Fruit fly (Drosophila melanogaster) whole organism, adult: ENCODE data around the gene eIF4G2.

Source experiments
- CG12768 ChIP-seq: fragments of 200-800 bp; sonication (Bioruptor generic); optimal IDR thresholded peaks from 2 replicates; lab custom pipeline; 2017; ENCODE audit warnings: missing biosample characterization, missing genetic modification characterization, mild to moderate bottlenecking, moderate library complexity, missing genetic modification reagents
- CG14711 ChIP-seq: fragments of 200-800 bp; sonication (Bioruptor generic); optimal IDR thresholded peaks from 2 replicates; lab custom pipeline; 2018; ENCODE audit warnings: missing biosample characterization, mild to moderate bottlenecking, missing genetic modification characterization, moderate library complexity
- CG1620 ChIP-seq: fragments of 200-800 bp; sonication (Bioruptor generic); optimal IDR thresholded peaks from 2 replicates; lab custom pipeline; 2016; ENCODE audit warnings: missing biosample characterization, missing genetic modification characterization
- CG33017 ChIP-seq: fragments of 200-800 bp; sonication (Bioruptor generic); optimal IDR thresholded peaks from 2 replicates; lab custom pipeline; 2018; ENCODE audit warnings: missing biosample characterization, mild to moderate bottlenecking, missing genetic modification characterization, moderate library complexity
- Crg-1 ChIP-seq: fragments of 200-800 bp; sonication (Bioruptor generic); optimal IDR thresholded peaks from 2 replicates; lab custom pipeline; 2016; ENCODE audit warnings: missing biosample characterization, missing genetic modification characterization
- cic ChIP-seq: fragments of 200-800 bp; sonication (Bioruptor generic); optimal IDR thresholded peaks from 2 replicates; lab custom pipeline; 2017; ENCODE audit warnings: missing biosample characterization, mild to moderate bottlenecking, missing genetic modification characterization, moderate library complexity
- cnc ChIP-seq, 2 experiments: fragments of >200 bp; optimal IDR thresholded peaks; 2 replicates each; lab custom pipeline; 2017
- ovo ChIP-seq: fragments of 200-800 bp; sonication (Bioruptor generic); optimal IDR thresholded peaks from 2 replicates; lab custom pipeline; 2016; ENCODE audit warnings: missing biosample characterization, missing genetic modification characterization
- pad ChIP-seq: fragments of 200-800 bp; sonication (Bioruptor generic); optimal IDR thresholded peaks from 3 replicates; lab custom pipeline; 2017; ENCODE audit warnings: missing biosample characterization, missing genetic modification characterization, mild to moderate bottlenecking, moderate library complexity, missing genetic modification reagents

dm6 chr3R:23831696-23832095, 12.7 kb upstream of the eIF4G2 start:
- TF ChIP-seq CG14711 (tag; lab: Kevin White, UChicago), result no peak
- no peak for TF ChIP-seq pad (GFP tag; lab: Kevin White, UChicago)
- no peak for TF ChIP-seq CG12768 (GFP tag; lab: Kevin White, UChicago)
- no peak for TF ChIP-seq cic (GFP tag; lab: Kevin White, UChicago)
- TF ChIP-seq ovo (GFP tag; lab: Kevin White, UChicago), result no peak
- no peak for TF ChIP-seq Crg-1 (GFP tag; lab: Kevin White, UChicago)
- no peak for TF ChIP-seq CG33017
- TF ChIP-seq CG1620 (GFP tag; lab: Kevin White, UChicago), result no peak
- TF ChIP-seq cnc (optimal IDR thresholded peaks at IDR 0.05; lab: Kevin White, UChicago), result no peak
